Worm (Caenorhabditis elegans) whole organism, midembryonic: Measurements from ENCODE around the gene clec-45.

ENCODE experiments used
- T22C8.4 ChIP-seq: fragments of 200-800 bp; sonication (Bioruptor generic); IDR thresholded peaks from 2 replicates; pipeline ENCODE4 v1.3.6; 2022; ENCODE audit warnings: missing genetic modification characterization, missing compliant biosample characterization
- cog-1 ChIP-seq: sonication (generic microtip); optimal IDR thresholded peaks from 2 replicates; lab custom pipeline; 2016; ENCODE audit warnings: missing genetic modification characterization, missing compliant biosample characterization
- flt-1 ChIP-seq: fragments of 200-800 bp; sonication (Bioruptor generic); IDR thresholded peaks from 2 replicates; pipeline ENCODE4 v1.3.6; 2022; ENCODE audit warnings: missing genetic modification characterization, missing compliant biosample characterization
- klf-2 ChIP-seq: fragments of 200-800 bp; sonication (Bioruptor generic); conservative IDR thresholded peaks from 2 replicates; pipeline ENCODE4 v1.3.6; 2022; ENCODE audit warnings: missing genetic modification reagents, missing genetic modification characterization, missing compliant biosample characterization
- med-1 ChIP-seq: sonication (generic microtip); optimal IDR thresholded peaks from 2 replicates; lab custom pipeline; 2017; ENCODE audit warnings: missing genetic modification characterization, mild to moderate bottlenecking, missing compliant biosample characterization, antibody characterized with exemption, missing genetic modification reagents; ENCODE audit not compliant: insufficient read depth
- ref-1 ChIP-seq: fragments of 200-800 bp; sonication (Bioruptor generic); conservative IDR thresholded peaks from 2 replicates; pipeline ENCODE4 v1.3.6; 2022; ENCODE audit warnings: missing genetic modification reagents, missing genetic modification characterization, missing compliant biosample characterization
- tab-1 ChIP-seq: fragments of 200-800 bp; sonication (Bioruptor generic); IDR thresholded peaks from 2 replicates; pipeline ENCODE4 v1.3.6; 2022; ENCODE audit warnings: missing genetic modification characterization, missing compliant biosample characterization
- ztf-23 ChIP-seq: fragments of 200-800 bp; sonication (Bioruptor generic); IDR thresholded peaks from 2 replicates; pipeline ENCODE4 v1.3.6; 2022; ENCODE audit warnings: missing genetic modification reagents, missing genetic modification characterization, missing compliant biosample characterization
- ztf-29 ChIP-seq: fragments of 200-800 bp; sonication (Bioruptor generic); IDR thresholded peaks from 2 replicates; pipeline ENCODE4 v1.3.6; 2022; ENCODE audit warnings: missing genetic modification reagents, missing genetic modification characterization, missing compliant biosample characterization

DNA sequence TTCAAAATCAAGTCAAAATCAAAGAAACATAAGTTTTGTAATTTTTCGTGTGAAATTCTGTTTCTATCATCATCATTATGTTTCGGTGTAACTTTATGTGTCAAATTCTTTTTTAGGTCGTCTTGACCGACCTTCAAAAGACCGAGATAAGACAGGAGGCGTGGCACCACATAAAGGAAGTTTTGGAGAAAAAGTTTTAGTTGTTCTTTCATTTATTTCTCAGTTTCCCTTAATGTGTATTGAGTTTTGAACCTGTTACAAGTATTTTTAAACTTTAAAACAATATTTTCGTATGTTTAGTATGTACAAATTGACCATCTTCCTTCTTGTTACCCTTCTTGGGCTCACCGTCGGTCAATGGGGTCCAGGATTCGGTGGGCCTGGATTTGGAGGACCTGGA, 13.2 kb upstream of the clec-45 start, which contains the start of gene grsp-4:
- no peak for TF ChIP-seq ref-1 (GFP tag; lab: Robert Waterston, UW)
- no peak for TF ChIP-seq tab-1 (GFP tag; lab: Robert Waterston, UW)
- TF ChIP-seq flt-1 (GFP tag; lab: Robert Waterston, UW), result no peak
- no peak for TF ChIP-seq ztf-29 (GFP tag; lab: Robert Waterston, UW)
- TF ChIP-seq ztf-23, result no peak
- TF ChIP-seq klf-2 (GFP tag; lab: Robert Waterston, UW), result no peak
- TF ChIP-seq med-1 (GFP tag; lab: Kevin White, UChicago), result no peak
- TF ChIP-seq cog-1 (tag; lab: Kevin White, UChicago), result no peak
- TF ChIP-seq T22C8.4 (GFP tag; lab: Robert Waterston, UW), result no peak
